Worm (Caenorhabditis elegans): ENCODE measurements around the gene cyp-33C1.

cyp-33C1 gene

ce11 chrV:2174465-2174864 is 4.8 kb upstream of the cyp-33C1 start:
- TF ChIP-seq bed-3 (GFP tag; optimal IDR thresholded peaks at IDR 0.05) (no peak), ztf-11 (tag; optimal IDR thresholded peaks at IDR 0.05) (no peak), cnd-1 (tag; optimal IDR thresholded peaks at IDR 0.05) (no peak), lin-13 (tag; optimal IDR thresholded peaks at IDR 0.05) (no peak), lin-32 (GFP tag; optimal IDR thresholded peaks at IDR 0.05) (no peak), elt-3 (tag; optimal IDR thresholded peaks at IDR 0.05) (no peak), sem-2 (GFP tag; optimal IDR thresholded peaks at IDR 0.05) (no peak), nhr-12 (tag; optimal IDR thresholded peaks at IDR 0.05) (no peak), pha-4 (tag; optimal IDR thresholded peaks at IDR 0.05) (no peak), mls-2 (tag; optimal IDR thresholded peaks at IDR 0.05) (no peak), ham-2 (GFP tag; optimal IDR thresholded peaks at IDR 0.05) (no peak), lsy-2 (tag; optimal IDR thresholded peaks at IDR 0.05) (no peak), nhr-28 (tag; optimal IDR thresholded peaks at IDR 0.05) (no peak), unc-62 (GFP tag; optimal IDR thresholded peaks at IDR 0.05) (no peak), ceh-39 (tag; optimal IDR thresholded peaks at IDR 0.05) (no peak), zip-8 (tag; optimal IDR thresholded peaks at IDR 0.05) (no peak), blmp-1 (tag; optimal IDR thresholded peaks at IDR 0.05) (no peak), ceh-83 (GFP tag; optimal IDR thresholded peaks at IDR 0.05) (no peak), mab-5 (tag; optimal IDR thresholded peaks at IDR 0.05) (no peak), nhr-76 (tag; optimal IDR thresholded peaks at IDR 0.05) (no peak)

- TF ChIP-seq unc-39 (tag; optimal IDR thresholded peaks at IDR 0.05) (no peak), sptf-1 (tag; optimal IDR thresholded peaks at IDR 0.05) (no peak), mls-2 (tag; optimal IDR thresholded peaks at IDR 0.05) (no peak), bed-3 (GFP tag; optimal IDR thresholded peaks at IDR 0.05) (no peak), ztf-11 (tag; optimal IDR thresholded peaks at IDR 0.05) (no peak), nhr-76 (tag; optimal IDR thresholded peaks at IDR 0.05) (no peak), ham-2 (GFP tag; optimal IDR thresholded peaks at IDR 0.05) (no peak), ceh-83 (GFP tag; optimal IDR thresholded peaks at IDR 0.05) (no peak)
Observed at ce11 chrV:2175242-2175641, 4.1 kb upstream of the cyp-33C1 start, which contains the start of gene C45H4.18. Gene C45H4.18 (plus strand): TSS chrV:2175542.

ce11 chrV:2177307-2177764 is 2.0 kb upstream of the cyp-33C1 start, which contains the start of gene srbc-17:
Gene srbc-17 (plus strand): TSS chrV:2177714.
- TF ChIP-seq zip-8 (tag; optimal IDR thresholded peaks at IDR 0.05) (no peak), sptf-1 (tag; optimal IDR thresholded peaks at IDR 0.05) (no peak), bed-3 (GFP tag; optimal IDR thresholded peaks at IDR 0.05) (no peak), lsy-2 (tag; optimal IDR thresholded peaks at IDR 0.05) (no peak), M03D4.4 (tag; optimal IDR thresholded peaks at IDR 0.05) (no peak), nhr-28 (tag; optimal IDR thresholded peaks at IDR 0.05) (no peak), mep-1 (tag; optimal IDR thresholded peaks at IDR 0.05) (no peak), elt-3 (tag; optimal IDR thresholded peaks at IDR 0.05) (no peak), tbx-8 (GFP tag; optimal IDR thresholded peaks at IDR 0.05) (no peak)

- TF ChIP-seq lin-32 (GFP tag; optimal IDR thresholded peaks at IDR 0.05) (no peak), mls-2 (tag; optimal IDR thresholded peaks at IDR 0.05) (no peak), nhr-76 (tag; optimal IDR thresholded peaks at IDR 0.05) (no peak), sptf-1 (tag; optimal IDR thresholded peaks at IDR 0.05) (no peak), blmp-1 (tag; optimal IDR thresholded peaks at IDR 0.05) (no peak), unc-39 (tag; optimal IDR thresholded peaks at IDR 0.05) (no peak), nhr-28 (tag; optimal IDR thresholded peaks at IDR 0.05) (no peak), lin-13 (tag; optimal IDR thresholded peaks at IDR 0.05) (no peak), M03D4.4 (tag; optimal IDR thresholded peaks at IDR 0.05) (no peak), zip-8 (tag; optimal IDR thresholded peaks at IDR 0.05) (no peak), elt-3 (tag; optimal IDR thresholded peaks at IDR 0.05) (no peak), sem-2 (GFP tag; optimal IDR thresholded peaks at IDR 0.05) (no peak)
Observed at ce11 chrV:2181738-2182137, 2.4 kb downstream of the cyp-33C1 start, which contains the start of gene srbc-16. Gene srbc-16 (plus strand): TSS chrV:2182038.

- TF ChIP-seq blmp-1 (tag; optimal IDR thresholded peaks at IDR 0.05): no peak
- no peak for TF ChIP-seq cnd-1 (tag; optimal IDR thresholded peaks at IDR 0.05)
- TF ChIP-seq unc-120 (tag; optimal IDR thresholded peaks at IDR 0.05; ENCODE audit: poor library complexity, severe bottlenecking): no peak
- TF ChIP-seq nhr-2 (tag; optimal IDR thresholded peaks at IDR 0.05): no peak
Observed at ce11 chrV:2183162-2183561, 3.8 kb downstream of the cyp-33C1 start, which contains the start of gene cyp-33C2. Gene cyp-33C2 (plus strand): TSS chrV:2183488.

ce11 chrV:2185486-2185885 is 6.2 kb downstream of the cyp-33C1 start:
- TF ChIP-seq nhr-237 (tag; optimal IDR thresholded peaks at IDR 0.05) (no peak), M03D4.4 (tag; optimal IDR thresholded peaks at IDR 0.05) (no peak), lin-32 (GFP tag; optimal IDR thresholded peaks at IDR 0.05) (no peak), nhr-76 (tag; optimal IDR thresholded peaks at IDR 0.05) (no peak), lin-13 (tag; optimal IDR thresholded peaks at IDR 0.05) (no peak), ces-1 (GFP tag; optimal IDR thresholded peaks at IDR 0.05) (no peak)
